Worm (Caenorhabditis elegans): ENCODE data around the gene W10G6.6.

W10G6.6 gene

ce11 chrX:16202229-16202628, 48.4 kb downstream of the W10G6.6 start (continued):
- no peak for TF ChIP-seq lin-26 (GFP tag; IDR thresholded peaks at IDR 0.05)
- no peak for TF ChIP-seq madf-8 (GFP tag; conservative IDR thresholded peaks at IDR 0.05)
- TF ChIP-seq K12H6.12 (tag; optimal IDR thresholded peaks at IDR 0.05), result peak; percentile 67
- peak; percentile 34 for TF ChIP-seq ZK185.1 (tag; optimal IDR thresholded peaks at IDR 0.05; ENCODE audit: poor library complexity, severe bottlenecking)
- no peak for TF ChIP-seq fkh-3 (tag; optimal IDR thresholded peaks at IDR 0.05)
- no peak for TF ChIP-seq bed-1 (GFP tag; IDR thresholded peaks at IDR 0.05)
- TF ChIP-seq zfh-2 (GFP tag; conservative IDR thresholded peaks at IDR 0.05), result peak; percentile 50; the same call in 1 of the 2 replicates
- TF ChIP-seq sea-2 (GFP tag; IDR thresholded peaks at IDR 0.05), result no peak
- TF ChIP-seq rcor-1 (GFP tag; IDR thresholded peaks at IDR 0.05), result peak; percentile 21; the same call in 1 of the 2 replicates
- TF ChIP-seq ceh-40 (GFP tag; IDR thresholded peaks at IDR 0.05), result no peak
- TF ChIP-seq F57C9.4 (tag; optimal IDR thresholded peaks at IDR 0.05), result no peak
- TF ChIP-seq B0261.1 (tag; optimal IDR thresholded peaks at IDR 0.05), result peak; percentile 24
- no peak for TF ChIP-seq pbrm-1 (GFP tag; IDR thresholded peaks at IDR 0.05)
- TF ChIP-seq lir-1 (GFP tag; conservative IDR thresholded peaks at IDR 0.05), result no peak
- peak; percentile 6 for TF ChIP-seq nhr-80 (tag; optimal IDR thresholded peaks at IDR 0.05)
- peak; percentile 73 for TF ChIP-seq dox-1 (GFP tag; IDR thresholded peaks at IDR 0.05)
- no peak for TF ChIP-seq dpff-1 (tag; optimal IDR thresholded peaks at IDR 0.05)
- TF ChIP-seq C17E4.6 (GFP tag; IDR thresholded peaks at IDR 0.05), result 0 out of 2 replicates have a peak, but pooled peaks have one; percentile 29
- TF ChIP-seq ztf-3 (GFP tag; optimal IDR thresholded peaks at IDR 0.05), result no peak
- TF ChIP-seq let-607 (tag; optimal IDR thresholded peaks at IDR 0.05), result no peak
- peak; percentile 47; the same call in 1 of the 2 replicates for TF ChIP-seq hmg-1.2 (GFP tag; IDR thresholded peaks at IDR 0.05)
- peak; percentile 16 for TF ChIP-seq tbp1 (GFP tag; optimal IDR thresholded peaks at IDR 0.05)

ce11 chrX:16199200-16199764, 51.3 kb downstream of the W10G6.6 start, which contains the start of gene R11.3:
Gene R11.3 (minus strand): TSS chrX:16199250.
- 0 out of 2 replicates have a peak, but pooled peaks have one; percentile 47 for TF ChIP-seq ekl-4 (GFP tag; IDR thresholded peaks at IDR 0.05)
- no peak for TF ChIP-seq snpc-3.4 (tag; optimal IDR thresholded peaks at IDR 0.05)
- no peak for TF ChIP-seq F57C9.4 (tag; optimal IDR thresholded peaks at IDR 0.05)
- no peak for TF ChIP-seq dox-1 (GFP tag; IDR thresholded peaks at IDR 0.05)
- TF ChIP-seq hmg-20 (GFP tag; IDR thresholded peaks at IDR 0.05), result 0 out of 2 replicates have a peak, but pooled peaks have one; percentile 29
